Fruit fly (Drosophila melanogaster) whole organism, prepupa: ENCODE measurements around the gene Ctu2.

Experiments
- CG10631 ChIP-seq: fragments of 200-800 bp; sonication (Bioruptor generic); optimal IDR thresholded peaks from 2 replicates; lab custom pipeline; 2016; ENCODE audit warnings: missing biosample characterization, missing genetic modification characterization
- CG10669 ChIP-seq: fragments of 200-800 bp; sonication (Bioruptor generic); optimal IDR thresholded peaks from 3 replicates; lab custom pipeline; 2018; ENCODE audit warnings: missing biosample characterization, mild to moderate bottlenecking, missing genetic modification characterization, moderate library complexity
- CG11294 ChIP-seq: fragments of 200-800 bp; sonication (Bioruptor generic); IDR thresholded peaks from 2 replicates; pipeline ENCODE4 v1.3.6; 2022; ENCODE audit warnings: missing biosample characterization, missing genetic modification characterization
- CG1621 ChIP-seq: fragments of 200-800 bp; sonication (Bioruptor generic); optimal IDR thresholded peaks from 3 replicates; lab custom pipeline; 2018; ENCODE audit warnings: missing biosample characterization, mild to moderate bottlenecking, missing genetic modification characterization
- CG16779 ChIP-seq: fragments of 200-800 bp; sonication (Bioruptor generic); optimal IDR thresholded peaks from 3 replicates; lab custom pipeline; 2017; ENCODE audit warnings: missing biosample characterization, mild to moderate bottlenecking, missing genetic modification characterization
- CG3032 ChIP-seq: fragments of 200-800 bp; optimal IDR thresholded peaks from 2 replicates; lab custom pipeline; 2019; ENCODE audit warnings: missing biosample characterization, mild to moderate bottlenecking, missing genetic modification characterization, moderate library complexity
- CG32006 ChIP-seq: fragments of 200-800 bp; sonication (Bioruptor generic); optimal IDR thresholded peaks from 3 replicates; lab custom pipeline; 2017; ENCODE audit warnings: missing biosample characterization, mild to moderate bottlenecking, missing genetic modification characterization
- CG34406 ChIP-seq: fragments of 200-800 bp; sonication (Bioruptor generic); optimal IDR thresholded peaks from 3 replicates; lab custom pipeline; 2016; ENCODE audit warnings: missing biosample characterization, missing genetic modification characterization
- CG3919 ChIP-seq: fragments of 200-800 bp; sonication (Bioruptor generic); optimal IDR thresholded peaks from 3 replicates; lab custom pipeline; 2016; ENCODE audit warnings: missing biosample characterization, missing genetic modification characterization
- CG4318 ChIP-seq: fragments of 200-800 bp; sonication (Bioruptor generic); optimal IDR thresholded peaks from 3 replicates; lab custom pipeline; 2017; ENCODE audit warnings: missing biosample characterization, mild to moderate bottlenecking, missing genetic modification characterization
- CG6163 ChIP-seq: fragments of 200-800 bp; sonication (Bioruptor generic); IDR thresholded peaks from 3 replicates; pipeline ENCODE4 v1.3.6; 2022; ENCODE audit warnings: missing biosample characterization, missing genetic modification characterization
- CG6276 ChIP-seq: fragments of 200-800 bp; sonication (Bioruptor generic); optimal IDR thresholded peaks from 2 replicates; lab custom pipeline; 2017; ENCODE audit warnings: missing biosample characterization, mild to moderate bottlenecking, missing genetic modification characterization
- CG6808 ChIP-seq: fragments of 200-800 bp; sonication (Bioruptor generic); optimal IDR thresholded peaks from 3 replicates; lab custom pipeline; 2017; ENCODE audit warnings: missing biosample characterization, missing genetic modification characterization, mild to moderate bottlenecking, moderate library complexity, missing genetic modification reagents
- CG6854 ChIP-seq: fragments of 200-800 bp; sonication (Bioruptor generic); optimal IDR thresholded peaks from 2 replicates; lab custom pipeline; 2017; ENCODE audit warnings: missing biosample characterization, mild to moderate bottlenecking, missing genetic modification characterization
- CG8319 ChIP-seq: fragments of 200-800 bp; sonication (Bioruptor generic); optimal IDR thresholded peaks from 3 replicates; lab custom pipeline; 2016; ENCODE audit warnings: missing biosample characterization, missing genetic modification characterization
- CG8632 ChIP-seq: fragments of 200-800 bp; sonication (Bioruptor generic); optimal IDR thresholded peaks from 3 replicates; lab custom pipeline; 2016; ENCODE audit warnings: missing biosample characterization, missing genetic modification characterization
- CG9139 ChIP-seq: fragments of 200-800 bp; sonication (Bioruptor generic); optimal IDR thresholded peaks from 3 replicates; lab custom pipeline; 2017; ENCODE audit warnings: missing biosample characterization, mild to moderate bottlenecking, missing genetic modification characterization
- Eip78C ChIP-seq: fragments of 200-800 bp; sonication (Bioruptor generic); peaks from one replicate; lab custom pipeline; 2016; ENCODE audit warnings: missing biosample characterization, missing genetic modification characterization
- Eip93F ChIP-seq: fragments of 200-800 bp; sonication (Bioruptor generic); optimal IDR thresholded peaks from 2 replicates; lab custom pipeline; 2016; ENCODE audit warnings: missing biosample characterization, mild to moderate bottlenecking, missing genetic modification characterization
- Ets21C ChIP-seq: fragments of 200-800 bp; sonication (Bioruptor generic); optimal IDR thresholded peaks from 3 replicates; lab custom pipeline; 2016; ENCODE audit warnings: missing biosample characterization, missing genetic modification characterization
- Ets96B ChIP-seq: fragments of 200-800 bp; optimal IDR thresholded peaks from 2 replicates; lab custom pipeline; 2019; ENCODE audit warnings: missing biosample characterization, mild to moderate bottlenecking, missing genetic modification characterization, moderate library complexity
- Hr4 ChIP-seq: fragments of 200-800 bp; sonication (Bioruptor generic); optimal IDR thresholded peaks from 3 replicates; lab custom pipeline; 2016; ENCODE audit warnings: missing biosample characterization, missing genetic modification characterization
- Lpt ChIP-seq: fragments of 200-800 bp; sonication (Bioruptor generic); optimal IDR thresholded peaks from 3 replicates; lab custom pipeline; 2016; ENCODE audit warnings: missing biosample characterization, missing genetic modification characterization
- OdsH ChIP-seq: fragments of 200-800 bp; sonication (Bioruptor generic); optimal IDR thresholded peaks from 3 replicates; lab custom pipeline; 2016; ENCODE audit warnings: missing biosample characterization, missing genetic modification characterization
- Sox14 ChIP-seq: fragments of 200-800 bp; sonication (Bioruptor generic); optimal IDR thresholded peaks from 3 replicates; lab custom pipeline; 2016; ENCODE audit warnings: missing biosample characterization, missing genetic modification characterization
- Sox15 ChIP-seq: fragments of 200-800 bp; sonication (Bioruptor generic); optimal IDR thresholded peaks from 3 replicates; lab custom pipeline; 2016; ENCODE audit warnings: missing biosample characterization, missing genetic modification characterization
- achi ChIP-seq: fragments of 200-800 bp; sonication (Bioruptor generic); optimal IDR thresholded peaks from 3 replicates; lab custom pipeline; 2016; ENCODE audit warnings: missing biosample characterization, missing genetic modification characterization
- acj6 ChIP-seq: fragments of 200-800 bp; sonication (Bioruptor generic); optimal IDR thresholded peaks from 3 replicates; lab custom pipeline; 2016; ENCODE audit warnings: missing biosample characterization, missing genetic modification characterization
- dsx ChIP-seq: fragments of 200-800 bp; optimal IDR thresholded peaks from 3 replicates; lab custom pipeline; 2019; ENCODE audit warnings: missing biosample characterization, mild to moderate bottlenecking, missing genetic modification characterization, moderate library complexity; ENCODE audit not compliant: poor library complexity, severe bottlenecking
- eg ChIP-seq: fragments of 200-800 bp; sonication (Bioruptor generic); IDR thresholded peaks from 3 replicates; pipeline ENCODE4 v1.3.6; 2022; ENCODE audit warnings: missing biosample characterization, missing genetic modification characterization
- fd85E ChIP-seq: fragments of 200-800 bp; sonication (Bioruptor generic); optimal IDR thresholded peaks from 3 replicates; lab custom pipeline; 2016; ENCODE audit warnings: missing biosample characterization, missing genetic modification characterization
- lz ChIP-seq: fragments of 200-800 bp; sonication (Bioruptor generic); optimal IDR thresholded peaks from 3 replicates; lab custom pipeline; 2016; ENCODE audit warnings: missing biosample characterization, missing genetic modification characterization
- net ChIP-seq: fragments of 200-800 bp; sonication (Bioruptor generic); optimal IDR thresholded peaks from 3 replicates; lab custom pipeline; 2016; ENCODE audit warnings: missing biosample characterization, missing genetic modification characterization
- pdm3 ChIP-seq: fragments of 200-800 bp; sonication (Bioruptor generic); optimal IDR thresholded peaks from 3 replicates; lab custom pipeline; 2016; ENCODE audit warnings: missing biosample characterization, missing genetic modification characterization
- salr ChIP-seq, 2 experiments: fragments of 200-800 bp; sonication (Bioruptor generic); optimal IDR thresholded peaks; 3 replicates each; lab custom pipeline; 2016 to 2018; ENCODE audit warnings: missing biosample characterization in 2 of 2, missing genetic modification characterization in 2 of 2, mild to moderate bottlenecking in 1 of 2
- spab ChIP-seq: fragments of 200-800 bp; sonication (Bioruptor generic); optimal IDR thresholded peaks from 2 replicates; lab custom pipeline; 2017; ENCODE audit warnings: missing biosample characterization, mild to moderate bottlenecking, missing genetic modification characterization, missing genetic modification reagents
- ss ChIP-seq, 2 experiments: fragments of 200-800 bp; sonication (Bioruptor generic); optimal IDR thresholded peaks; 2 replicates in 1 of 2; 3 replicates in 1 of 2; lab custom pipeline; 2017 to 2018; ENCODE audit warnings: mild to moderate bottlenecking in 2 of 2, missing biosample characterization in 2 of 2, missing genetic modification characterization in 2 of 2, moderate library complexity in 1 of 2
- svp ChIP-seq: fragments of 200-800 bp; sonication (Bioruptor generic); peaks from one replicate; lab custom pipeline; 2016; ENCODE audit warnings: missing biosample characterization, missing genetic modification characterization
- vri ChIP-seq: fragments of 200-800 bp; sonication (Bioruptor generic); optimal IDR thresholded peaks from 3 replicates; lab custom pipeline; 2016; ENCODE audit warnings: missing biosample characterization, mild to moderate bottlenecking, missing genetic modification characterization

Gene Ctu2

dm6 chr2L:19473397-19474009, 19.6 kb downstream of the Ctu2 start:
- TF ChIP-seq svp (GFP tag; lab: Kevin White, UChicago): peak; percentile 59
- no peak for TF ChIP-seq eg (GFP tag; lab: Robert Waterston, UW)

DNA sequence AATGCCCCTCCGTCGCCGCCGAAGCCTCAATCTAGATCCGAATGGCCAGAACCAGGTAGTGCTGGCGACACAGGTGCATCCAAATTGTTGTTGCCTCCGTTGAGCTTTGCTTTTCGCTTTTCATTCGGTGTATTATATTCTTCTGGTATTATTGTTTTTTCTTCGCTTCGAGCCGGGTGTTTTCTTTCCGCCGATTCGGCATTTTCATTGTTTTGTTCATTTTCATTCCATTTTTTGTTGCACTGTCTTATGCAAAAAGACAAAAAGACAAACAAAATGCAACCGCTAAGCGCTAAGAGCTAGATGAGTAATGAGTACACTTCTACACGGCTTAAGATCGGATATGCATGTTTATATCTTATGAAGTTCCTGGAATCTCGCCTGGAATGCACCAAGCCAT, 20.8 kb downstream of the Ctu2 start:
- TF ChIP-seq fd85E (no peak), salr (GFP tag; optimal IDR thresholded peaks at IDR 0.05; lab: Kevin White, UChicago) (no peak), CG6276 (GFP tag; lab: Kevin White, UChicago) (no peak), CG10669 (no peak), CG8319 (GFP tag; lab: Kevin White, UChicago) (no peak), Ets21C (no peak), CG32006 (no peak), CG8632 (GFP tag; lab: Kevin White, UChicago) (no peak)

DNA sequence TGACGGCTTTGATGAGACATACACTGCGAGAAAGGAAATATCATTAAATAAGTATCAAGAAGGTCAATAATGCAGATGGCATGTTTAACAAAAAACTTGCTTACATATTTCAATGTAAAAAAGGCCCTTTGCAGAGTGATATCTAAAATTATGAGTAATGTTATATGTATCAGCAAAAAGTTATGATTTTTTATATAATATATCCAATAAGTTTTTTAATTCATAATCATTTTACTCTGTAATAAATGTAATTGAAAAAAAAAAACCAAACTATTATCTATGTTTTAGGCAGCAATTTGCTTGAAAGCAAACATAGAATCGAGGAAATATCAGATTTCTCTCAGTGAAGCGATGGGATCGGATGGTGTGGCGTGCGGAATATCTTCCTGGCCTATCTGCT, 23.3 kb downstream of the Ctu2 start:
- TF ChIP-seq CG16779 (no peak), fd85E (no peak), CG10631 (GFP tag; lab: Kevin White, UChicago) (peak; percentile 14), achi (GFP tag; lab: Kevin White, UChicago) (peak; percentile 16), acj6 (GFP tag; lab: Kevin White, UChicago) (peak; percentile 0)

DNA sequence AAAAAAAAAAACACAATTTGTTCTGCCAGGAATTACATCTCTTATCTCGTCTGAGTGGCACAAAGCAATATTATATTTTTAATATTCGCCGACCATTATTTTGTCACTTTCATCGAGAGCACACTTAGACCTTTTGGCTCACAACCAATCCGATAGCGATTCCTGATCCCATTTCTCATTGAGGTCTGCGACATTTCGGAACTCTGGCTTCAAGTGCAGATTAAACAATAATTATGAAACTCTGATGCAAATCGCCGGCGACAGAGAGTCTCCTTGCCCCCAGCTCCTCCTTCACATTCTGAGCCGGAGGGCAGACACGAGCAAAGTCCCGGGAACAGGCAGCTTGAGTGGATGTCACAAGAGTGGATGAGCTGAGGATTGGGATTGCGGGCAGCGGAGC, 24.0 kb downstream of the Ctu2 start:
- TF ChIP-seq CG34406 (GFP tag; lab: Kevin White, UChicago) (no peak), net (GFP tag; lab: Kevin White, UChicago) (no peak), Eip93F (GFP tag; lab: Kevin White, UChicago) (no peak), vri (GFP tag; lab: Kevin White, UChicago) (peak; percentile 34), svp (GFP tag; lab: Kevin White, UChicago) (peak; percentile 99), Sox15 (GFP tag; lab: Kevin White, UChicago) (no peak), salr (GFP tag; optimal IDR thresholded peaks at IDR 0.05; lab: Kevin White, UChicago) (no peak), CG9139 (no peak), CG3919 (GFP tag; lab: Kevin White, UChicago) (no peak)

- TF ChIP-seq CG6163 (GFP tag; lab: Robert Waterston, UW) (0 out of 3 replicates have a peak, but pooled peaks have one; percentile 22), svp (GFP tag; lab: Kevin White, UChicago) (peak; percentile 60), CG6276 (GFP tag; lab: Kevin White, UChicago) (no peak), Ets96B (tag; lab: Kevin White, UChicago) (no peak), Eip78C (GFP tag; lab: Kevin White, UChicago) (peak; percentile 12)
These were observed 29.2 kb downstream of the Ctu2 start, which contains the start of gene tj for dm6 chr2L:19463824-19464317. tj (plus strand) TSS chr2L:19464267.

dm6 chr2L:19463405-19463804, 29.6 kb downstream of the Ctu2 start:
- TF ChIP-seq Hr4 (GFP tag; lab: Kevin White, UChicago) (peak; percentile 9), CG3032 (tag; lab: Kevin White, UChicago) (peak; percentile 10), CG8632 (GFP tag; lab: Kevin White, UChicago) (no peak), svp (GFP tag; lab: Kevin White, UChicago) (peak; percentile 48), ss (GFP tag; optimal IDR thresholded peaks at IDR 0.05; lab: Kevin White, UChicago) (no peak), CG3919 (GFP tag; lab: Kevin White, UChicago) (peak; percentile 9), Lpt (no peak), pdm3 (GFP tag; lab: Kevin White, UChicago) (peak; percentile 1), spab (peak; percentile 0), CG6276 (GFP tag; lab: Kevin White, UChicago) (peak; percentile 52), CG1621 (tag; lab: Kevin White, UChicago) (no peak), salr (GFP tag; optimal IDR thresholded peaks at IDR 0.05; lab: Kevin White, UChicago) (peak in 1 of 2 experiments; percentile 36), CG6854 (GFP tag; lab: Kevin White, UChicago) (no peak), CG4318 (GFP tag; lab: Kevin White, UChicago) (peak; percentile 58), lz (GFP tag; lab: Kevin White, UChicago) (no peak), CG11294 (GFP tag; lab: Robert Waterston, UW) (no peak), dsx (GFP tag; lab: Kevin White, UChicago) (no peak), Sox14 (GFP tag; lab: Kevin White, UChicago) (peak; percentile 0), vri (GFP tag; lab: Kevin White, UChicago) (no peak), CG32006 (peak; percentile 75), CG10669 (no peak), OdsH (GFP tag; lab: Kevin White, UChicago) (peak; percentile 17), CG10631 (GFP tag; lab: Kevin White, UChicago) (peak; percentile 24), CG6808 (no peak), CG8319 (GFP tag; lab: Kevin White, UChicago) (no peak)
